Fruit fly (Drosophila melanogaster) whole organism, embryonic: Measurements from ENCODE around the gene sicily.

ENCODE experiments used
- Aef1 ChIP-seq: fragments of 200-800 bp; sonication (Bioruptor generic); IDR thresholded peaks from 3 replicates; pipeline ENCODE4 v1.3.6; 2022; ENCODE audit warnings: missing biosample characterization, missing genetic modification characterization
- Bgb ChIP-seq: fragments of 200-800 bp; sonication (Bioruptor generic); IDR thresholded peaks from 2 replicates; pipeline ENCODE4 v1.3.6; 2022; ENCODE audit warnings: missing biosample characterization, missing genetic modification characterization; ENCODE audit not compliant: partially characterized antibody
- Blimp-1 ChIP-seq: fragments of 200-800 bp; sonication (Bioruptor generic); optimal IDR thresholded peaks from 3 replicates; lab custom pipeline; 2018; ENCODE audit warnings: missing biosample characterization, missing genetic modification characterization, mild to moderate bottlenecking, moderate library complexity, missing genetic modification reagents
- CG10431 ChIP-seq: fragments of 200-800 bp; sonication (Bioruptor generic); optimal IDR thresholded peaks from 3 replicates; lab custom pipeline; 2018; ENCODE audit warnings: missing biosample characterization, mild to moderate bottlenecking, missing genetic modification characterization
- CG10565 ChIP-seq: fragments of 200-800 bp; sonication (Bioruptor generic); optimal IDR thresholded peaks from 3 replicates; lab custom pipeline; 2016; ENCODE audit warnings: missing biosample characterization, mild to moderate bottlenecking, missing genetic modification characterization
- CG10979 ChIP-seq: fragments of 200-800 bp; sonication (Bioruptor generic); optimal IDR thresholded peaks from 2 replicates; lab custom pipeline; 2018; ENCODE audit warnings: missing biosample characterization, mild to moderate bottlenecking, missing genetic modification characterization, moderate library complexity
- CG12744 ChIP-seq: fragments of 200-800 bp; sonication (Bioruptor generic); optimal IDR thresholded peaks from 2 replicates; lab custom pipeline; 2016; ENCODE audit warnings: missing biosample characterization, missing genetic modification characterization
- CG13894 ChIP-seq: fragments of 200-800 bp; sonication (Bioruptor generic); optimal IDR thresholded peaks from 3 replicates; lab custom pipeline; 2018; ENCODE audit warnings: missing biosample characterization, mild to moderate bottlenecking, missing genetic modification characterization, moderate library complexity
- CG14050 ChIP-seq: fragments of 200-800 bp; sonication (Bioruptor generic); IDR thresholded peaks from 3 replicates; pipeline ENCODE4 v1.3.6; 2022; ENCODE audit warnings: missing biosample characterization, missing genetic modification characterization
- CG14860 ChIP-seq: fragments of 200-800 bp; sonication (Bioruptor generic); IDR thresholded peaks from 3 replicates; pipeline ENCODE4 v1.3.6; 2022; ENCODE audit warnings: missing biosample characterization, missing genetic modification characterization; ENCODE audit not compliant: partially characterized antibody
- CG1647 ChIP-seq: fragments of 200-800 bp; sonication (Bioruptor generic); optimal IDR thresholded peaks from 3 replicates; lab custom pipeline; 2016; ENCODE audit warnings: missing biosample characterization, missing genetic modification characterization
- CG17385 ChIP-seq: fragments of 200-800 bp; sonication (Bioruptor generic); optimal IDR thresholded peaks from 3 replicates; lab custom pipeline; 2018; ENCODE audit warnings: missing biosample characterization, mild to moderate bottlenecking, missing genetic modification characterization
- CG1792 ChIP-seq: fragments of 200-800 bp; sonication (Bioruptor generic); optimal IDR thresholded peaks from 2 replicates; lab custom pipeline; 2016; ENCODE audit warnings: missing biosample characterization, missing genetic modification characterization
- CG18599 ChIP-seq: fragments of 200-800 bp; sonication (Bioruptor generic); optimal IDR thresholded peaks from 3 replicates; lab custom pipeline; 2017; ENCODE audit warnings: missing biosample characterization, missing genetic modification characterization, mild to moderate bottlenecking, moderate library complexity, missing genetic modification reagents
- CG32767 ChIP-seq: fragments of 200-800 bp; sonication (Bioruptor generic); IDR thresholded peaks from 2 replicates; pipeline ENCODE4 v1.3.6; 2022; ENCODE audit warnings: missing biosample characterization, missing genetic modification characterization
- CG6765 ChIP-seq: fragments of 200-800 bp; sonication (Bioruptor generic); optimal IDR thresholded peaks from 3 replicates; lab custom pipeline; 2017; ENCODE audit warnings: missing biosample characterization, mild to moderate bottlenecking, missing genetic modification characterization
- CG6813 ChIP-seq: fragments of 200-800 bp; sonication (Bioruptor generic); optimal IDR thresholded peaks from 2 replicates; lab custom pipeline; 2017; ENCODE audit warnings: missing biosample characterization, missing genetic modification characterization, mild to moderate bottlenecking, moderate library complexity, missing genetic modification reagents
- CG7372 ChIP-seq: fragments of 200-800 bp; sonication (Bioruptor generic); IDR thresholded peaks from 2 replicates; pipeline ENCODE4 v1.3.6; 2022; ENCODE audit warnings: missing biosample characterization, missing genetic modification characterization
- CG8765 ChIP-seq: fragments of 200-800 bp; sonication (Bioruptor generic); IDR thresholded peaks from 2 replicates; pipeline ENCODE4 v1.3.6; 2022; ENCODE audit warnings: missing biosample characterization, missing genetic modification characterization
- CG8944 ChIP-seq: fragments of 200-800 bp; sonication (Bioruptor generic); optimal IDR thresholded peaks from 3 replicates; lab custom pipeline; 2016; ENCODE audit warnings: missing biosample characterization, missing genetic modification characterization
- Chrac-16 ChIP-seq: fragments of 200-800 bp; sonication (Bioruptor generic); optimal IDR thresholded peaks from 3 replicates; lab custom pipeline; 2016; ENCODE audit warnings: missing biosample characterization, missing genetic modification characterization
- D19B ChIP-seq: fragments of 200-800 bp; sonication (Bioruptor generic); optimal IDR thresholded peaks from 2 replicates; lab custom pipeline; 2017; ENCODE audit warnings: missing biosample characterization, mild to moderate bottlenecking, missing genetic modification characterization
- H15 ChIP-seq: fragments of 200-800 bp; sonication (Bioruptor generic); IDR thresholded peaks from 3 replicates; pipeline ENCODE4 v1.3.6; 2022; ENCODE audit warnings: missing biosample characterization, missing genetic modification characterization
- Lim3 ChIP-seq: fragments of 200-800 bp; sonication (Bioruptor generic); IDR thresholded peaks from 2 replicates; pipeline ENCODE4 v1.3.6; 2022; ENCODE audit warnings: missing biosample characterization, missing genetic modification characterization
- MBD-R2 ChIP-seq: fragments of 200-800 bp; sonication (Bioruptor generic); IDR thresholded peaks from 2 replicates; pipeline ENCODE4 v1.3.6; 2022; ENCODE audit warnings: missing biosample characterization, missing genetic modification characterization
- Max ChIP-seq: fragments of 200-800 bp; sonication (Bioruptor generic); optimal IDR thresholded peaks from 2 replicates; lab custom pipeline; 2016; ENCODE audit warnings: missing biosample characterization, mild to moderate bottlenecking, missing genetic modification characterization
- Poxn ChIP-seq: fragments of 200-800 bp; sonication (Bioruptor generic); IDR thresholded peaks from 2 replicates; pipeline ENCODE4 v1.3.6; 2022; ENCODE audit warnings: missing biosample characterization, missing genetic modification characterization
- Side ChIP-seq: fragments of 200-800 bp; sonication (Bioruptor generic); optimal IDR thresholded peaks from 2 replicates; lab custom pipeline; 2016; ENCODE audit warnings: missing biosample characterization, missing genetic modification characterization
- Sin3A ChIP-seq: fragments of >200 bp; optimal IDR thresholded peaks from 2 replicates; lab custom pipeline; 2018
- Sox100B ChIP-seq: fragments of 200-800 bp; sonication (Bioruptor generic); optimal IDR thresholded peaks from 3 replicates; lab custom pipeline; 2018; ENCODE audit warnings: missing biosample characterization, mild to moderate bottlenecking, missing genetic modification characterization
- Sry-β ChIP-seq: fragments of 200-800 bp; sonication (Bioruptor generic); optimal IDR thresholded peaks from 2 replicates; lab custom pipeline; 2018; ENCODE audit warnings: missing biosample characterization, mild to moderate bottlenecking, missing genetic modification characterization, moderate library complexity
- al ChIP-seq: fragments of 200-800 bp; sonication (Bioruptor generic); IDR thresholded peaks from 2 replicates; pipeline ENCODE4 v1.3.6; 2022; ENCODE audit warnings: missing biosample characterization, missing genetic modification characterization
- cas ChIP-seq: fragments of 200-800 bp; sonication (Bioruptor generic); IDR thresholded peaks from 2 replicates; pipeline ENCODE4 v1.3.6; 2022; ENCODE audit warnings: missing biosample characterization, missing genetic modification characterization
- chif ChIP-seq, 2 experiments: fragments of 200-800 bp; sonication (Bioruptor generic); optimal IDR thresholded peaks; 3 replicates each; lab custom pipeline; 2016; ENCODE audit warnings: missing biosample characterization in 2 of 2, missing genetic modification characterization in 2 of 2
- crc ChIP-seq: fragments of 200-800 bp; sonication (Bioruptor generic); optimal IDR thresholded peaks from 2 replicates; lab custom pipeline; 2016; ENCODE audit warnings: missing biosample characterization, missing genetic modification characterization
- croc ChIP-seq: fragments of 200-800 bp; sonication (Bioruptor generic); conservative IDR thresholded peaks from 3 replicates; pipeline ENCODE4 v1.3.6; 2022; ENCODE audit warnings: missing biosample characterization, missing genetic modification characterization
- cwo ChIP-seq: fragments of 200-800 bp; sonication (Bioruptor generic); optimal IDR thresholded peaks from 3 replicates; lab custom pipeline; 2017; ENCODE audit warnings: missing biosample characterization, missing genetic modification characterization, mild to moderate bottlenecking, moderate library complexity, missing genetic modification reagents
- dimm ChIP-seq: fragments of 200-800 bp; sonication (Bioruptor generic); IDR thresholded peaks from 2 replicates; pipeline ENCODE4 v1.3.6; 2022; ENCODE audit warnings: missing biosample characterization, missing genetic modification characterization
- fd3F ChIP-seq: fragments of 200-800 bp; sonication (Bioruptor generic); optimal IDR thresholded peaks from 2 replicates; lab custom pipeline; 2018; ENCODE audit warnings: missing biosample characterization, mild to moderate bottlenecking, missing genetic modification characterization, moderate library complexity
- hb ChIP-seq: fragments of 200-800 bp; sonication (Bioruptor generic); IDR thresholded peaks from 3 replicates; pipeline ENCODE4 v1.3.6; 2022; ENCODE audit warnings: missing biosample characterization, missing genetic modification characterization; ENCODE audit not compliant: partially characterized antibody
- jing ChIP-seq: fragments of 200-800 bp; sonication (Bioruptor generic); optimal IDR thresholded peaks from 2 replicates; lab custom pipeline; 2018; ENCODE audit warnings: missing biosample characterization, mild to moderate bottlenecking, missing genetic modification characterization
- kah ChIP-seq: fragments of 200-800 bp; sonication (Bioruptor generic); optimal IDR thresholded peaks from 2 replicates; lab custom pipeline; 2018; ENCODE audit warnings: missing biosample characterization, mild to moderate bottlenecking, missing genetic modification characterization
- kay ChIP-seq: fragments of 200-800 bp; sonication (Bioruptor generic); optimal IDR thresholded peaks from 2 replicates; lab custom pipeline; 2016; ENCODE audit warnings: missing biosample characterization, missing genetic modification characterization
- lab ChIP-seq: fragments of 200-800 bp; sonication (Bioruptor generic); optimal IDR thresholded peaks from 3 replicates; lab custom pipeline; 2017; ENCODE audit warnings: missing biosample characterization, missing genetic modification characterization, mild to moderate bottlenecking, moderate library complexity, missing genetic modification reagents
- lilli ChIP-seq: fragments of 200-800 bp; sonication (Bioruptor generic); optimal IDR thresholded peaks from 3 replicates; lab custom pipeline; 2016; ENCODE audit warnings: missing biosample characterization, missing genetic modification characterization
- maf-S ChIP-seq: fragments of 200-800 bp; sonication (Bioruptor generic); optimal IDR thresholded peaks from 2 replicates; lab custom pipeline; 2016; ENCODE audit warnings: missing biosample characterization, missing genetic modification characterization
- odd ChIP-seq: fragments of 200-800 bp; sonication (Bioruptor generic); optimal IDR thresholded peaks from 2 replicates; lab custom pipeline; 2017; ENCODE audit warnings: missing biosample characterization, mild to moderate bottlenecking, missing genetic modification characterization
- slp2 ChIP-seq: fragments of 200-800 bp; sonication (Bioruptor generic); optimal IDR thresholded peaks from 2 replicates; lab custom pipeline; 2016; ENCODE audit warnings: missing biosample characterization, missing genetic modification characterization
- sug ChIP-seq: fragments of 200-800 bp; optimal IDR thresholded peaks from 2 replicates; lab custom pipeline; 2019; ENCODE audit warnings: missing biosample characterization, mild to moderate bottlenecking, missing genetic modification characterization, moderate library complexity
- twi ChIP-seq: fragments of 200-800 bp; optimal IDR thresholded peaks from 2 replicates; lab custom pipeline; 2019; ENCODE audit warnings: missing biosample characterization, mild to moderate bottlenecking, missing genetic modification characterization, moderate library complexity
- tx ChIP-seq: fragments of 200-800 bp; sonication (Bioruptor generic); optimal IDR thresholded peaks from 2 replicates; lab custom pipeline; 2016; ENCODE audit warnings: missing biosample characterization, missing genetic modification characterization

Gene sicily

dm6 chrX:11920959-11921358 lies 29.4 kb downstream of the sicily start (continued):
- TF ChIP-seq CG17385 (GFP tag; lab: Kevin White, UChicago) (peak; percentile 88), fd3F (GFP tag; lab: Kevin White, UChicago) (peak; percentile 87), CG7372 (GFP tag; lab: Robert Waterston, UW) (peak; percentile 88), dimm (GFP tag; lab: Robert Waterston, UW) (peak; percentile 67), CG14860 (GFP tag; lab: Robert Waterston, UW) (no peak), Sox100B (GFP tag; lab: Kevin White, UChicago) (peak; percentile 91), CG10979 (tag; lab: Kevin White, UChicago) (peak; percentile 92), Max (peak; percentile 72), MBD-R2 (GFP tag; lab: Robert Waterston, UW) (peak; percentile 28; the same call in 1 of the 2 replicates), maf-S (GFP tag; lab: Kevin White, UChicago) (peak; percentile 58), CG8765 (GFP tag; lab: Robert Waterston, UW) (0 out of 2 replicates have a peak, but pooled peaks have one; percentile 18), H15 (GFP tag; lab: Robert Waterston, UW) (peak; percentile 72), odd (GFP tag; lab: Kevin White, UChicago) (peak; percentile 82), CG10431 (GFP tag; lab: Kevin White, UChicago) (peak; percentile 71), Sry-β (GFP tag; lab: Kevin White, UChicago) (peak; percentile 19), twi (tag; lab: Kevin White, UChicago) (peak; percentile 82), CG12744 (peak; percentile 62), Sin3A (lab: Kevin White, UChicago) (no peak), Chrac-16 (GFP tag; lab: Kevin White, UChicago) (peak; percentile 83), croc (GFP tag; lab: Robert Waterston, UW) (peak; percentile 87), al (peak; percentile 84), lilli (peak; percentile 83), CG1792 (peak; percentile 20), CG10565 (GFP tag; lab: Kevin White, UChicago) (peak; percentile 15), hb (GFP tag; lab: Robert Waterston, UW) (no peak), Aef1 (GFP tag; lab: Robert Waterston, UW) (peak; percentile 77), Poxn (0 out of 2 replicates have a peak, but pooled peaks have one; percentile 44), D19B (GFP tag; lab: Kevin White, UChicago) (peak; percentile 71), CG8944 (peak; percentile 58), Bgb (GFP tag; lab: Robert Waterston, UW) (no peak)

- TF ChIP-seq kay (GFP tag; lab: Kevin White, UChicago): no peak
- TF ChIP-seq cas: no peak
- no peak for TF ChIP-seq CG6765 (GFP tag; lab: Kevin White, UChicago)
- TF ChIP-seq tx (GFP tag; lab: Kevin White, UChicago): no peak
- peak; percentile 35 for TF ChIP-seq CG13894
- TF ChIP-seq chif (GFP tag; optimal IDR thresholded peaks at IDR 0.05; lab: Kevin White, UChicago): no peak
- TF ChIP-seq Lim3: no peak
- TF ChIP-seq kah: no peak
- TF ChIP-seq cwo: peak; percentile 88
- TF ChIP-seq Side (GFP tag; lab: Kevin White, UChicago): no peak
- no peak for TF ChIP-seq CG6813 (GFP tag; lab: Kevin White, UChicago)
- no peak for TF ChIP-seq Blimp-1 (GFP tag; lab: Kevin White, UChicago)
- TF ChIP-seq crc (GFP tag; lab: Kevin White, UChicago): no peak
- no peak for TF ChIP-seq CG1647 (GFP tag; lab: Kevin White, UChicago)
- no peak for TF ChIP-seq sug
- TF ChIP-seq jing (GFP tag; lab: Kevin White, UChicago): no peak
- peak; percentile 31 for TF ChIP-seq lab (GFP tag; lab: Kevin White, UChicago)
- TF ChIP-seq CG18599: peak; percentile 7
- no peak for TF ChIP-seq CG32767 (GFP tag; lab: Robert Waterston, UW)
- no peak for TF ChIP-seq CG14050 (GFP tag; lab: Robert Waterston, UW)
- TF ChIP-seq slp2 (GFP tag; lab: Kevin White, UChicago): no peak
These were observed 31.2 kb downstream of the sicily start for dm6 chrX:11922650-11923237.
